Fruit fly (Drosophila melanogaster) S2 (cell line): ENCODE results near the gene aqz.
A peak's percentile ranks its signal among the peaks of the same experiment; 100 is the strongest.

Source experiments
- CG8478 ChIP-seq: fragments of >200 bp; optimal IDR thresholded peaks from 2 replicates; lab custom pipeline; 2018
- CTCF ChIP-seq, 2 experiments: fragments of >200 bp; optimal IDR thresholded peaks; 2 replicates each; lab custom pipeline; 2018

- peak in 1 of 2 experiments; percentile 26 for TF ChIP-seq CTCF (optimal IDR thresholded peaks at IDR 0.05; lab: Kevin White, UChicago)
- TF ChIP-seq CG8478: no peak
These were observed 15.1 kb downstream of the aqz start, which contains the start of gene CG9839 for dm6 chr3R:8805388-8805852.
